Worm (Caenorhabditis elegans) whole organism, late embryonic: ENCODE results near the gene C56E6.2.

Experiments
- C08G9.2 ChIP-seq: sonication (generic microtip); optimal IDR thresholded peaks from 2 replicates; lab custom pipeline; 2016; ENCODE audit warnings: mild to moderate bottlenecking, missing genetic modification characterization, moderate library complexity, missing compliant biosample characterization
- C38D4.7 ChIP-seq: fragments of 200-800 bp; sonication (Bioruptor generic); optimal IDR thresholded peaks from 2 replicates; lab custom pipeline; 2018; ENCODE audit warnings: mild to moderate bottlenecking, missing genetic modification characterization, moderate library complexity, missing compliant biosample characterization
- K02D7.2 ChIP-seq: sonication (generic microtip); optimal IDR thresholded peaks from 2 replicates; lab custom pipeline; 2017; ENCODE audit warnings: mild to moderate bottlenecking, missing genetic modification characterization, missing compliant biosample characterization
- T23F11.4 ChIP-seq: fragments of 200-800 bp; sonication (Bioruptor generic); optimal IDR thresholded peaks from 2 replicates; lab custom pipeline; 2018; ENCODE audit warnings: mild to moderate bottlenecking, missing genetic modification characterization, missing compliant biosample characterization
- Y22D7AL.16 ChIP-seq: sonication (generic microtip); optimal IDR thresholded peaks from 2 replicates; lab custom pipeline; 2016; ENCODE audit warnings: missing genetic modification characterization, missing compliant biosample characterization
- ama-1 ChIP-seq: fragments of 150-350 bp; optimal IDR thresholded peaks from 2 replicates; lab custom pipeline; 2014
- ceh-14 ChIP-seq: sonication (generic microtip); optimal IDR thresholded peaks from 2 replicates; lab custom pipeline; 2016; ENCODE audit warnings: missing genotype, missing genetic modification characterization, missing compliant biosample characterization
- ceh-18 ChIP-seq: sonication (generic microtip); optimal IDR thresholded peaks from 2 replicates; lab custom pipeline; 2016; ENCODE audit warnings: missing genetic modification characterization, missing compliant biosample characterization
- ceh-19 ChIP-seq: fragments of 200-800 bp; sonication (Bioruptor generic); optimal IDR thresholded peaks from 2 replicates; lab custom pipeline; 2018; ENCODE audit warnings: mild to moderate bottlenecking, missing genetic modification characterization, missing compliant biosample characterization
- ceh-2 ChIP-seq: sonication (generic microtip); optimal IDR thresholded peaks from 2 replicates; lab custom pipeline; 2016; ENCODE audit warnings: missing genotype, missing genetic modification characterization, missing compliant biosample characterization
- ceh-24 ChIP-seq: sonication (generic microtip); optimal IDR thresholded peaks from 2 replicates; lab custom pipeline; 2016; ENCODE audit warnings: mild to moderate bottlenecking, missing genetic modification characterization, missing compliant biosample characterization
- ceh-31 ChIP-seq: sonication (generic microtip); optimal IDR thresholded peaks from 2 replicates; lab custom pipeline; 2016; ENCODE audit warnings: missing genetic modification characterization, missing compliant biosample characterization
- ceh-34 ChIP-seq: sonication (generic microtip); optimal IDR thresholded peaks from 2 replicates; lab custom pipeline; 2016; ENCODE audit warnings: mild to moderate bottlenecking, missing genetic modification characterization, missing compliant biosample characterization
- ceh-48 ChIP-seq: sonication (generic microtip); optimal IDR thresholded peaks from 2 replicates; lab custom pipeline; 2016; ENCODE audit warnings: missing genetic modification characterization, inconsistent platforms, missing compliant biosample characterization
- ceh-6 ChIP-seq: fragments of 200-800 bp; sonication (Bioruptor generic); optimal IDR thresholded peaks from 2 replicates; lab custom pipeline; 2018; ENCODE audit warnings: mild to moderate bottlenecking, missing genetic modification characterization, missing compliant biosample characterization
- ceh-9 ChIP-seq: sonication (generic microtip); optimal IDR thresholded peaks from 2 replicates; lab custom pipeline; 2016; ENCODE audit warnings: mild to moderate bottlenecking, missing genetic modification characterization, inconsistent platforms, missing compliant biosample characterization
- che-1 ChIP-seq: sonication (generic microtip); optimal IDR thresholded peaks from 2 replicates; lab custom pipeline; 2016; ENCODE audit warnings: mild to moderate bottlenecking, missing genetic modification characterization, missing compliant biosample characterization
- dmd-4 ChIP-seq: sonication (generic microtip); optimal IDR thresholded peaks from 2 replicates; lab custom pipeline; 2016; ENCODE audit warnings: borderline replicate concordance, missing genetic modification characterization, missing compliant biosample characterization
- dve-1 ChIP-seq: sonication (generic microtip); optimal IDR thresholded peaks from 2 replicates; lab custom pipeline; 2017; ENCODE audit warnings: antibody characterized with exemption, mild to moderate bottlenecking, missing genetic modification characterization, missing compliant biosample characterization
- elt-2 ChIP-seq: sonication (generic microtip); optimal IDR thresholded peaks from 2 replicates; lab custom pipeline; 2016; ENCODE audit warnings: missing genetic modification reagents, missing genetic modification characterization, missing compliant biosample characterization
- fax-1 ChIP-seq: sonication (generic microtip); optimal IDR thresholded peaks from 2 replicates; lab custom pipeline; 2016; ENCODE audit warnings: missing genotype, missing genetic modification characterization, missing compliant biosample characterization
- gmeb-2 ChIP-seq: sonication (generic microtip); optimal IDR thresholded peaks from 2 replicates; lab custom pipeline; 2016; ENCODE audit warnings: missing genetic modification characterization, inconsistent platforms, missing compliant biosample characterization
- hlh-13 ChIP-seq: fragments of 200-800 bp; sonication (Bioruptor generic); optimal IDR thresholded peaks from 2 replicates; lab custom pipeline; 2018; ENCODE audit warnings: mild to moderate bottlenecking, missing genetic modification characterization, missing compliant biosample characterization
- hlh-15 ChIP-seq: sonication (generic microtip); optimal IDR thresholded peaks from 2 replicates; lab custom pipeline; 2016; ENCODE audit warnings: missing genetic modification characterization, missing compliant biosample characterization
- hlh-6 ChIP-seq: sonication (generic microtip); optimal IDR thresholded peaks from 2 replicates; lab custom pipeline; 2016; ENCODE audit warnings: missing genotype, missing genetic modification characterization, missing compliant biosample characterization
- lin-11 ChIP-seq: fragments of 200-800 bp; sonication (Bioruptor generic); optimal IDR thresholded peaks from 2 replicates; lab custom pipeline; 2018; ENCODE audit warnings: mild to moderate bottlenecking, missing genetic modification characterization, missing compliant biosample characterization
- mec-3 ChIP-seq: sonication (generic microtip); optimal IDR thresholded peaks from 2 replicates; lab custom pipeline; 2016; ENCODE audit warnings: borderline replicate concordance, missing genetic modification characterization, missing compliant biosample characterization
- nfya-1 ChIP-seq: sonication (generic microtip); optimal IDR thresholded peaks from 2 replicates; lab custom pipeline; 2017; ENCODE audit warnings: missing genetic modification characterization, mild to moderate bottlenecking, missing compliant biosample characterization, antibody characterized with exemption, moderate library complexity
- nhr-232 ChIP-seq: sonication (generic microtip); optimal IDR thresholded peaks from 2 replicates; lab custom pipeline; 2016; ENCODE audit warnings: missing genetic modification characterization, missing compliant biosample characterization
- npax-4 ChIP-seq: sonication (generic microtip); optimal IDR thresholded peaks from 2 replicates; lab custom pipeline; 2016; ENCODE audit warnings: missing genetic modification characterization, missing compliant biosample characterization
- odd-2 ChIP-seq: sonication (generic microtip); optimal IDR thresholded peaks from 2 replicates; lab custom pipeline; 2017; ENCODE audit warnings: antibody characterized with exemption, mild to moderate bottlenecking, missing genetic modification characterization, missing compliant biosample characterization
- pat-9 ChIP-seq: fragments of 200-800 bp; sonication (Bioruptor generic); optimal IDR thresholded peaks from 2 replicates; lab custom pipeline; 2018; ENCODE audit warnings: mild to moderate bottlenecking, missing genetic modification characterization, moderate library complexity, missing compliant biosample characterization
- pha-4 ChIP-seq: fragments of 150-350 bp; optimal IDR thresholded peaks from 2 replicates; lab custom pipeline; 2018; ENCODE audit warnings: missing biosample characterization, missing genetic modification reagents, missing genetic modification characterization
- pros-1 ChIP-seq: fragments of 150-350 bp; optimal IDR thresholded peaks from 2 replicates; lab custom pipeline; 2014; ENCODE audit warnings: missing biosample characterization, missing genetic modification reagents, missing genetic modification characterization
- ref-2 ChIP-seq: sonication (generic microtip); optimal IDR thresholded peaks from 2 replicates; lab custom pipeline; 2016; ENCODE audit warnings: missing genetic modification characterization, missing compliant biosample characterization
- rnt-1 ChIP-seq: sonication (generic microtip); optimal IDR thresholded peaks from 2 replicates; lab custom pipeline; 2016; ENCODE audit warnings: missing genetic modification characterization, missing compliant biosample characterization
- sox-2 ChIP-seq: fragments of 200-800 bp; sonication (Bioruptor generic); IDR thresholded peaks from 2 replicates; pipeline ENCODE4 v1.3.6; 2022; ENCODE audit warnings: missing genetic modification reagents, missing genetic modification characterization, missing compliant biosample characterization
- sox-4 ChIP-seq: sonication (generic microtip); optimal IDR thresholded peaks from 2 replicates; lab custom pipeline; 2017; ENCODE audit warnings: mild to moderate bottlenecking, missing genetic modification characterization, inconsistent platforms, missing compliant biosample characterization
- syd-9 ChIP-seq: sonication (generic microtip); optimal IDR thresholded peaks from 2 replicates; lab custom pipeline; 2016; ENCODE audit warnings: mild to moderate bottlenecking, missing genetic modification characterization, moderate library complexity, missing compliant biosample characterization
- tbx-2 ChIP-seq: sonication (generic microtip); optimal IDR thresholded peaks from 2 replicates; lab custom pipeline; 2016; ENCODE audit warnings: missing genetic modification characterization, missing compliant biosample characterization
- ttx-3 ChIP-seq: sonication (generic microtip); optimal IDR thresholded peaks from 2 replicates; lab custom pipeline; 2016; ENCODE audit warnings: missing genetic modification reagents, missing genetic modification characterization, missing compliant biosample characterization
- unc-3 ChIP-seq, 2 experiments: fragments of 200-800 bp in 1 of 2; sonication (Bioruptor generic) in 1 of 2; sonication (generic microtip) in 1 of 2; conservative IDR thresholded peaks in 1 of 2; optimal IDR thresholded peaks in 1 of 2; 2 replicates each; pipeline versions ENCODE4 v1.3.6 to Lab custom; 2016 to 2022; ENCODE audit warnings: missing compliant biosample characterization in 2 of 2, missing genetic modification characterization in 2 of 2, missing genetic modification reagents in 1 of 2
- unc-42 ChIP-seq: sonication (generic microtip); optimal IDR thresholded peaks from 2 replicates; lab custom pipeline; 2016; ENCODE audit warnings: missing genotype, missing genetic modification characterization, missing compliant biosample characterization
- unc-55 ChIP-seq: sonication (generic microtip); optimal IDR thresholded peaks from 2 replicates; lab custom pipeline; 2017; ENCODE audit warnings: missing biosample characterization, missing genetic modification reagents, missing genetic modification characterization
- zip-5 ChIP-seq: sonication (generic microtip); optimal IDR thresholded peaks from 2 replicates; lab custom pipeline; 2016; ENCODE audit warnings: missing genetic modification characterization, missing compliant biosample characterization
- ztf-16 ChIP-seq: sonication (generic microtip); optimal IDR thresholded peaks from 2 replicates; lab custom pipeline; 2017; ENCODE audit warnings: missing genetic modification characterization, missing compliant biosample characterization

The C56E6.2 gene

DNA sequence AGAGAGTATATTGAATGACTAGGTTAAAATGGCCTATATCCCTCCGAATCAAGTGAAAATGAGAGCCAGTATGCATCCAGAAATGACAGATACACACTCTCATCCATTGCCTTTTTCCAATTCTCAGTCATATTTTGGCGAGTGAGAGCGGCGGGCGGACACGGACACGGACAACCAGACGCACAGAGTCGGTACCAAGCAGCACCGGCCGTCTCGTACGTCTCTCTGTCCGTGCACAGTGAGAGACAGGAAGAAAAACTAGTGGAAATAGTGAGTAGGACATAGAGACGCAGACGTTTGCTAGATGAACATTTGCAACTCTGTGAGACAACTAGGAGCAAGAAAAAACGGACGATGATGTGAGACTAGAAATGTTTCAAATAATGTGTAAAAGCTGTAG is 38.5 kb downstream of the C56E6.2 start:
- TF ChIP-seq unc-55 (GFP tag; lab: Kevin White, UChicago) (peak; percentile 55), zip-5 (tag; lab: Kevin White, UChicago) (no peak), nfya-1 (tag; lab: Kevin White, UChicago) (no peak), unc-42 (tag; lab: Kevin White, UChicago) (no peak), ama-1 (lab: Kevin White, UChicago) (no peak), ceh-14 (tag; lab: Kevin White, UChicago) (peak; percentile 8), ceh-9 (tag; lab: Kevin White, UChicago) (no peak), hlh-15 (tag; lab: Kevin White, UChicago) (no peak), tbx-2 (tag; lab: Kevin White, UChicago) (peak; percentile 25), C08G9.2 (no peak), K02D7.2 (tag; lab: Kevin White, UChicago) (no peak), rnt-1 (tag; lab: Kevin White, UChicago) (no peak), odd-2 (tag; lab: Kevin White, UChicago) (no peak), ref-2 (tag; lab: Kevin White, UChicago) (peak; percentile 27), sox-2 (no peak), elt-2 (tag; lab: Kevin White, UChicago) (no peak), pros-1 (tag; lab: Kevin White, UChicago) (no peak), mec-3 (tag; lab: Kevin White, UChicago) (no peak), ceh-18 (no peak), ceh-6 (GFP tag; lab: Kevin White, UChicago) (no peak), pat-9 (tag; lab: Kevin White, UChicago) (no peak), ceh-24 (tag; lab: Kevin White, UChicago) (no peak)

DNA sequence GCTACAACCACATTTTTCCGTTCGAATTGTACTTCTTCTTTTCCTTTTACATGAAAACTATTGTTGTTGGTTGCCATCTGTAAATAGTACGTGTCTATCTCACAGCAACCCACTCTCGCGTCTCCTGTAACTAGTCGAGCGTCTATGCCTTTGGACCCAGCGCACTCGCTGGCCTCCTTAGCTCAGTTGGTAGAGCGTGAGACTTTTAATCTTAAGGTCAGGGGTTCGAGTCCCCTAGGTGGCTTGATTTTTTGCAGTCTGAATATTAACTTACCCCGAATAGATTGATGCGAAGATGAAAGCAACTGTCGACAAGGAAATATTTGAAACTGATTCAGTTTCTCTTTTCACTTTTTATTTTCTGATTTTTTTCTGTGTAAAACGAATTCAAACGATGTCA is 40.4 kb downstream of the C56E6.2 start, which contains the start of gene mpz-3:
Gene mpz-3, minus strand, starts transcription at position 320 of the 400 bp plus-strand sequence.
- TF ChIP-seq tbx-2 (tag; lab: Kevin White, UChicago) = peak; percentile 39
- TF ChIP-seq lin-11 = peak; percentile 39
- TF ChIP-seq pat-9 (tag; lab: Kevin White, UChicago) = peak; percentile 38
- TF ChIP-seq zip-5 (tag; lab: Kevin White, UChicago) = no peak
- peak; percentile 55 for TF ChIP-seq ttx-3 (tag; lab: Kevin White, UChicago)
- peak; percentile 2 for TF ChIP-seq syd-9 (tag; lab: Kevin White, UChicago)
- TF ChIP-seq unc-3 (GFP tag; conservative IDR thresholded peaks at IDR 0.05; lab: Robert Waterston, UW) = peak; percentile 60; the same call in 1 of the 2 replicates
- peak; percentile 5 for TF ChIP-seq unc-3 (tag; optimal IDR thresholded peaks at IDR 0.05; lab: Kevin White, UChicago)
- peak; percentile 20 for TF ChIP-seq che-1
- TF ChIP-seq Y22D7AL.16 (tag; lab: Kevin White, UChicago) = peak; percentile 32
- no peak for TF ChIP-seq pha-4
- peak; percentile 27; the same call in 1 of the 2 replicates for TF ChIP-seq sox-2
- peak; percentile 47 for TF ChIP-seq hlh-6 (tag; lab: Kevin White, UChicago)
- TF ChIP-seq ama-1 (lab: Kevin White, UChicago) = no peak
- TF ChIP-seq ceh-2 = peak; percentile 2
- no peak for TF ChIP-seq pros-1 (tag; lab: Kevin White, UChicago)
- no peak for TF ChIP-seq dmd-4 (tag; lab: Kevin White, UChicago)
- TF ChIP-seq T23F11.4 (GFP tag; lab: Kevin White, UChicago) = no peak
- TF ChIP-seq gmeb-2 = no peak
- peak; percentile 23 for TF ChIP-seq ceh-31
- peak; percentile 16 for TF ChIP-seq npax-4 (tag; lab: Kevin White, UChicago)
- TF ChIP-seq ceh-34 (tag; lab: Kevin White, UChicago) = peak; percentile 10
- no peak for TF ChIP-seq ceh-48 (tag; lab: Kevin White, UChicago)
- peak; percentile 10 for TF ChIP-seq K02D7.2 (tag; lab: Kevin White, UChicago)
- peak; percentile 30 for TF ChIP-seq dve-1 (tag; lab: Kevin White, UChicago)
- peak; percentile 23 for TF ChIP-seq fax-1 (tag; lab: Kevin White, UChicago)
- TF ChIP-seq nhr-232 (tag; lab: Kevin White, UChicago) = peak; percentile 49
- TF ChIP-seq C38D4.7 (GFP tag; lab: Kevin White, UChicago) = peak; percentile 8
- TF ChIP-seq hlh-13 (GFP tag; lab: Kevin White, UChicago) = no peak
- peak; percentile 49 for TF ChIP-seq elt-2 (tag; lab: Kevin White, UChicago)
- peak; percentile 20 for TF ChIP-seq ztf-16 (tag; lab: Kevin White, UChicago)
- peak; percentile 42 for TF ChIP-seq ceh-6 (GFP tag; lab: Kevin White, UChicago)
- TF ChIP-seq ceh-19 = peak; percentile 36
- peak; percentile 37 for TF ChIP-seq sox-4 (tag; lab: Kevin White, UChicago)
